Fruit fly (Drosophila melanogaster): ENCODE measurements around the gene Alp12.

DNA sequence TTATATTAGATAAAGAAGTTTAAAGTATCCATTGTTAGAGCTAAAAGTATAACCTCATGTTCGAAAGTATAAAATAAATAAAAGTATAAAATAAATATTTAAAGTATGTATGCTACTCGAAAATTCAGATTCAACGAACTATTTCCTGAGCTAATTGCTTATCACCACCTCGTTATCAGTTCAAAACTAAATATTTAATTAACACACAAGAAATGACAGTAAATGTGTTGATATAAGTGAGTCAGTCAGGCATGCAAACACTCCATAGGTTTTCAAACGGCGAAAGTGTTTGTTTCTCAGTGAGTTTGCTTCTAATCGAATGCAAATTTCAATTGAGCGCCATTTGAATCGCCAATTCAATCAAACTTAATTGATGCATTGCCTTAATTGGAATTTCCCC, 10.4 kb downstream of the Alp12 start:
- TF ChIP-seq br (GFP tag; optimal IDR thresholded peaks at IDR 0.05) (no peak), foxo (GFP tag; optimal IDR thresholded peaks at IDR 0.05) (no peak), dmrt93B (GFP tag; optimal IDR thresholded peaks at IDR 0.05) (no peak), rgr (GFP tag; optimal IDR thresholded peaks at IDR 0.05) (no peak), dl (GFP tag; optimal IDR thresholded peaks at IDR 0.05; ENCODE audit: insufficient read depth in 1 of 2, partially characterized antibody in 2 of 2) (no peak), Mio (GFP tag; optimal IDR thresholded peaks at IDR 0.05) (no peak), Jra (GFP tag; optimal IDR thresholded peaks at IDR 0.05) (no peak), Hr78 (GFP tag; optimal IDR thresholded peaks at IDR 0.05) (no peak), Abd-B (GFP tag; optimal IDR thresholded peaks at IDR 0.05) (no peak), Hnf4 (GFP tag; optimal IDR thresholded peaks at IDR 0.05) (no peak), sage (GFP tag; optimal IDR thresholded peaks at IDR 0.05) (no peak), Dfd (GFP tag; optimal IDR thresholded peaks at IDR 0.05) (no peak)

All from whole organism, wandering third instar larva.